Worm (Caenorhabditis elegans) whole organism, L4 larva: ENCODE results near the gene act-2.

Source experiments
- F44E2.7 ChIP-seq: fragments of 200-800 bp; sonication (Bioruptor generic); IDR thresholded peaks from 2 replicates; pipeline ENCODE4 v2.1.2; 2022; ENCODE audit warnings: missing genetic modification characterization, missing compliant biosample characterization
- T20F7.1 ChIP-seq: fragments of 200-800 bp; sonication (Bioruptor generic); optimal IDR thresholded peaks from 2 replicates; lab custom pipeline; 2018; ENCODE audit warnings: mild to moderate bottlenecking, missing genetic modification characterization, missing compliant biosample characterization
- T26A8.4 ChIP-seq: fragments of 200-800 bp; sonication (Bioruptor generic); IDR thresholded peaks from 2 replicates; pipeline ENCODE4 v1.3.6; 2022; ENCODE audit warnings: missing genetic modification characterization, missing compliant biosample characterization
- Y105C5A.15 ChIP-seq: fragments of 200-800 bp; sonication (Bioruptor generic); IDR thresholded peaks from 2 replicates; pipeline ENCODE4 v1.3.6; 2022; ENCODE audit warnings: missing genetic modification characterization, missing compliant biosample characterization
- Y48G9A.11 ChIP-seq: fragments of 200-800 bp; sonication (Bioruptor generic); IDR thresholded peaks from 2 replicates; pipeline ENCODE4 v1.3.6; 2022; ENCODE audit warnings: missing genetic modification reagents, missing genetic modification characterization, missing compliant biosample characterization
- Y5F2A.4 ChIP-seq: fragments of 200-800 bp; sonication (Bioruptor generic); optimal IDR thresholded peaks from 2 replicates; lab custom pipeline; 2018; ENCODE audit warnings: mild to moderate bottlenecking, missing genetic modification characterization, missing compliant biosample characterization
- Y75B8A.6 ChIP-seq: fragments of 200-800 bp; sonication (Bioruptor generic); IDR thresholded peaks from 2 replicates; pipeline ENCODE4 v1.3.6; 2022; ENCODE audit warnings: missing genetic modification reagents, missing genetic modification characterization, missing compliant biosample characterization
- ZK546.5 ChIP-seq, 2 experiments: sonication (generic microtip); optimal IDR thresholded peaks; 2 replicates each; lab custom pipeline; 2017; ENCODE audit warnings: missing biosample characterization in 2 of 2, missing genetic modification characterization in 2 of 2
- aly-2 ChIP-seq: sonication (generic microtip); optimal IDR thresholded peaks from 2 replicates; lab custom pipeline; 2018; ENCODE audit warnings: missing biosample characterization, missing genetic modification characterization
- ceh-20 ChIP-seq: fragments of 200-800 bp; sonication (Bioruptor generic); IDR thresholded peaks from 2 replicates; pipeline ENCODE4 v1.3.6; 2022; ENCODE audit warnings: missing genetic modification reagents, missing genetic modification characterization, missing compliant biosample characterization
- ceh-28 ChIP-seq: fragments of 150-350 bp; optimal IDR thresholded peaks from 2 replicates; lab custom pipeline; 2014; ENCODE audit warnings: missing biosample characterization, missing genetic modification reagents, missing genetic modification characterization
- ceh-44 ChIP-seq: fragments of 200-800 bp; sonication (Bioruptor generic); IDR thresholded peaks from 2 replicates; pipeline ENCODE4 v1.3.6; 2022; ENCODE audit warnings: missing genetic modification reagents, missing genetic modification characterization, missing compliant biosample characterization
- ceh-82 ChIP-seq: sonication (generic microtip); optimal IDR thresholded peaks from 2 replicates; lab custom pipeline; 2017; ENCODE audit warnings: missing biosample characterization, missing genetic modification characterization
- ces-1 ChIP-seq: fragments of 150-350 bp; sonication (generic microtip); optimal IDR thresholded peaks from 4 replicates; lab custom pipeline; 2014; ENCODE audit warnings: missing biosample characterization, missing genetic modification reagents, missing genetic modification characterization
- cey-2 ChIP-seq: sonication (generic microtip); optimal IDR thresholded peaks from 3 replicates; lab custom pipeline; 2017; ENCODE audit warnings: missing genetic modification characterization, mild to moderate bottlenecking, missing compliant biosample characterization, antibody characterized with exemption, borderline replicate concordance; ENCODE audit not compliant: insufficient read depth
- daf-8 ChIP-seq: fragments of 200-800 bp; sonication (Bioruptor generic); IDR thresholded peaks from 2 replicates; pipeline ENCODE4 v1.3.6; 2022; ENCODE audit warnings: missing genetic modification characterization, missing compliant biosample characterization
- dmd-8 ChIP-seq: fragments of 200-800 bp; sonication (Bioruptor generic); IDR thresholded peaks from 2 replicates; pipeline ENCODE4 v1.3.6; 2022; ENCODE audit warnings: missing genetic modification characterization, missing compliant biosample characterization
- dpl-1 ChIP-seq: fragments of 150-350 bp; optimal IDR thresholded peaks from 2 replicates; lab custom pipeline; 2014; ENCODE audit warnings: missing biosample characterization, missing genetic modification reagents, missing genetic modification characterization
- duxl-1 ChIP-seq: sonication (generic microtip); optimal IDR thresholded peaks from 2 replicates; lab custom pipeline; 2016; ENCODE audit warnings: mild to moderate bottlenecking, missing genetic modification characterization, moderate library complexity, missing compliant biosample characterization; ENCODE audit not compliant: poor library complexity
- dve-1 ChIP-seq: sonication (generic microtip); optimal IDR thresholded peaks from 2 replicates; lab custom pipeline; 2017; ENCODE audit warnings: antibody characterized with exemption, mild to moderate bottlenecking, missing genetic modification characterization, missing compliant biosample characterization; ENCODE audit not compliant: insufficient read depth
- egl-43 ChIP-seq: fragments of 200-800 bp; sonication (Bioruptor generic); IDR thresholded peaks from 2 replicates; pipeline ENCODE4 v1.3.6; 2022; ENCODE audit warnings: missing genetic modification reagents, missing genetic modification characterization, missing compliant biosample characterization
- fkh-10 ChIP-seq: fragments of 150-350 bp; optimal IDR thresholded peaks from 2 replicates; lab custom pipeline; 2014; ENCODE audit warnings: missing biosample characterization, missing genetic modification reagents, missing genetic modification characterization
- fos-1 ChIP-seq: fragments of 150-350 bp; optimal IDR thresholded peaks from 2 replicates; lab custom pipeline; 2014; ENCODE audit warnings: missing biosample characterization, missing genetic modification characterization
- hlh-30 ChIP-seq: sonication (generic microtip); optimal IDR thresholded peaks from 2 replicates; lab custom pipeline; 2017; ENCODE audit warnings: antibody characterized with exemption, mild to moderate bottlenecking, missing genetic modification characterization, missing compliant biosample characterization; ENCODE audit not compliant: insufficient read depth
- jun-1 ChIP-seq: fragments of 150-350 bp; optimal IDR thresholded peaks from 2 replicates; lab custom pipeline; 2014; ENCODE audit warnings: missing biosample characterization, missing genetic modification reagents, missing genetic modification characterization
- lim-7 ChIP-seq: fragments of 200-800 bp; sonication (Bioruptor generic); IDR thresholded peaks from 2 replicates; pipeline ENCODE4 v1.3.6; 2022; ENCODE audit warnings: missing genetic modification characterization, missing compliant biosample characterization
- lin-15B ChIP-seq: fragments of 150-350 bp; sonication (generic microtip); optimal IDR thresholded peaks from 3 replicates; lab custom pipeline; 2014; ENCODE audit warnings: missing biosample characterization, missing genetic modification characterization
- lin-39 ChIP-seq: fragments of 150-350 bp; optimal IDR thresholded peaks from 2 replicates; lab custom pipeline; 2014; ENCODE audit warnings: missing biosample characterization, missing genetic modification reagents, missing genetic modification characterization
- lir-3 ChIP-seq: sonication (generic microtip); optimal IDR thresholded peaks from 2 replicates; lab custom pipeline; 2016; ENCODE audit warnings: mild to moderate bottlenecking, missing genetic modification characterization, missing compliant biosample characterization
- lsy-2 ChIP-seq, 2 experiments: fragments of 150-350 bp in 1 of 2; sonication (generic microtip) in 1 of 2; optimal IDR thresholded peaks; 2 replicates each; lab custom pipeline; 2014 to 2017; ENCODE audit warnings: missing biosample characterization in 2 of 2, missing genetic modification characterization in 2 of 2
- madf-5 ChIP-seq, 2 experiments: fragments of 200-800 bp; sonication (Bioruptor generic); IDR thresholded peaks; 2 replicates each; pipeline ENCODE4 v1.3.6; 2022; ENCODE audit warnings: missing compliant biosample characterization in 2 of 2, missing genetic modification characterization in 2 of 2
- madf-9 ChIP-seq: fragments of 200-800 bp; sonication (Bioruptor generic); conservative IDR thresholded peaks from 2 replicates; pipeline ENCODE4 v1.3.6; 2022; ENCODE audit warnings: missing genetic modification reagents, missing genetic modification characterization, missing compliant biosample characterization
- mep-1 ChIP-seq: fragments of 150-350 bp; sonication (generic microtip); optimal IDR thresholded peaks from 3 replicates; lab custom pipeline; 2014; ENCODE audit warnings: missing biosample characterization, missing genetic modification characterization
- mxl-2 ChIP-seq: fragments of 200-800 bp; sonication (Bioruptor generic); conservative IDR thresholded peaks from 2 replicates; pipeline ENCODE4 v1.3.6; 2022; ENCODE audit warnings: missing genetic modification reagents, missing genetic modification characterization, missing compliant biosample characterization
- nhr-102 ChIP-seq: sonication (generic microtip); optimal IDR thresholded peaks from 2 replicates; lab custom pipeline; 2016; ENCODE audit warnings: mild to moderate bottlenecking, missing genetic modification characterization, moderate library complexity, missing compliant biosample characterization
- nhr-111 ChIP-seq: fragments of 200-800 bp; sonication (Bioruptor generic); optimal IDR thresholded peaks from 2 replicates; lab custom pipeline; 2018; ENCODE audit warnings: mild to moderate bottlenecking, missing genetic modification characterization, missing compliant biosample characterization
- nhr-25 ChIP-seq: sonication (generic microtip); optimal IDR thresholded peaks from 2 replicates; lab custom pipeline; 2017; ENCODE audit warnings: missing genetic modification characterization, mild to moderate bottlenecking, missing compliant biosample characterization, antibody characterized with exemption, moderate library complexity, borderline replicate concordance; ENCODE audit not compliant: insufficient read depth
- nhr-28 ChIP-seq: fragments of 150-350 bp; optimal IDR thresholded peaks from 2 replicates; lab custom pipeline; 2014; ENCODE audit warnings: missing biosample characterization, missing genetic modification characterization
- nhr-41 ChIP-seq: fragments of 200-800 bp; sonication (Bioruptor generic); IDR thresholded peaks from 2 replicates; pipeline ENCODE4 v1.3.6; 2022; ENCODE audit warnings: missing genetic modification reagents, missing genetic modification characterization, missing compliant biosample characterization
- nhr-42 ChIP-seq: fragments of 200-800 bp; sonication (Bioruptor generic); IDR thresholded peaks from 2 replicates; pipeline ENCODE4 v1.3.6; 2022; ENCODE audit warnings: missing genetic modification characterization, missing compliant biosample characterization
- nhr-48 ChIP-seq: sonication (generic microtip); optimal IDR thresholded peaks from 2 replicates; lab custom pipeline; 2016; ENCODE audit warnings: mild to moderate bottlenecking, missing genetic modification characterization, missing compliant biosample characterization
- nhr-6 ChIP-seq: fragments of 150-350 bp; optimal IDR thresholded peaks from 2 replicates; lab custom pipeline; 2014; ENCODE audit warnings: missing biosample characterization, missing genetic modification characterization
- nhr-76 ChIP-seq: fragments of 150-350 bp; optimal IDR thresholded peaks from 2 replicates; lab custom pipeline; 2014; ENCODE audit warnings: missing biosample characterization, missing genetic modification characterization
- nhr-77 ChIP-seq: fragments of 150-350 bp; optimal IDR thresholded peaks from 2 replicates; lab custom pipeline; 2014; ENCODE audit warnings: missing biosample characterization, missing genetic modification characterization
- pqm-1 ChIP-seq: sonication (generic microtip); optimal IDR thresholded peaks from 2 replicates; lab custom pipeline; 2017; ENCODE audit warnings: missing biosample characterization, missing genetic modification characterization
- rbr-2 ChIP-seq: sonication (generic microtip); optimal IDR thresholded peaks from 2 replicates; lab custom pipeline; 2016; ENCODE audit warnings: missing genotype, missing genetic modification characterization, missing compliant biosample characterization
- snpc-1.2 ChIP-seq: fragments of 200-800 bp; sonication (Bioruptor generic); IDR thresholded peaks from 2 replicates; pipeline ENCODE4 v1.3.6; 2022; ENCODE audit warnings: missing genetic modification reagents, missing genetic modification characterization, missing compliant biosample characterization
- spr-3 ChIP-seq: fragments of 200-800 bp; sonication (Bioruptor generic); optimal IDR thresholded peaks from 2 replicates; lab custom pipeline; 2018; ENCODE audit warnings: mild to moderate bottlenecking, missing genetic modification characterization, missing compliant biosample characterization
- unc-62 ChIP-seq, 3 experiments: fragments of 150-350 bp in 1 of 3; sonication (generic microtip); optimal IDR thresholded peaks in 2 of 3; peaks in 1 of 3; 1 replicate in 1 of 3; 2 replicates in 2 of 3; lab custom pipeline; 2014 to 2017; ENCODE audit warnings: missing biosample characterization in 3 of 3, missing genetic modification characterization in 3 of 3, missing genetic modification reagents in 3 of 3, missing genotype in 1 of 3
- zag-1 ChIP-seq: fragments of 150-350 bp; optimal IDR thresholded peaks from 2 replicates; lab custom pipeline; 2014; ENCODE audit warnings: missing biosample characterization, missing genetic modification characterization
- zfp-2 ChIP-seq: sonication (generic microtip); optimal IDR thresholded peaks from 2 replicates; lab custom pipeline; 2016; ENCODE audit warnings: mild to moderate bottlenecking, missing genetic modification characterization, missing compliant biosample characterization

The act-2 gene

DNA sequence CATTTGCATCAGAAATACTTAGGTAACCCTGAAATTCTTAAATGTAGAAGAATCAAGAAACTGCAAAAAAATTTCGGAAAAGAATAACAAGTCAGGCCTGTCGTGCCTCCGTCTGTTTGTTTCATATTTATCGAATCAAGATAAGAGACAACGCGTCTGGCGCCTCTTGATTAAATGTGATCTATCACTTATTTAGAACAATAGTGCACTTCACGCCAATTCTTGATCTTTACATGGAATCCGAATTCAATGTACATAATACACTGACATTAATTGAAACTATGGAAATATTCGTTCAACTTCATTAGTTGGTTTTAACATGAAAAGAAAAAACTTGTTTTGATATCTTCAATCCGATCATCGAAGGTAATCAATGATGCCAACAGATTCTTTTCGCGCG lies 44.5 kb upstream of the act-2 start, which contains the start of gene mboa-2 (continued):
- TF ChIP-seq aly-2 (tag; lab: Kevin White, UChicago) (no peak), fkh-10 (GFP tag; lab: Kevin White, UChicago) (no peak), Y5F2A.4 (no peak), daf-8 (no peak), spr-3 (no peak), rbr-2 (tag; lab: Kevin White, UChicago) (peak; percentile 20), duxl-1 (tag; lab: Kevin White, UChicago) (peak; percentile 72), jun-1 (tag; lab: Kevin White, UChicago) (no peak), nhr-41 (no peak), snpc-1.2 (GFP tag; lab: Robert Waterston, UW) (no peak), dpl-1 (GFP tag; lab: Kevin White, UChicago) (no peak), dve-1 (tag; lab: Kevin White, UChicago) (peak; percentile 83), Y105C5A.15 (no peak), pqm-1 (peak; percentile 9), T26A8.4 (GFP tag; lab: Robert Waterston, UW) (no peak), dmd-8 (GFP tag; lab: Robert Waterston, UW) (no peak), nhr-6 (tag; lab: Kevin White, UChicago) (no peak), nhr-48 (tag; lab: Kevin White, UChicago) (peak; percentile 12), nhr-102 (tag; lab: Kevin White, UChicago) (peak; percentile 56), nhr-77 (no peak), lin-15B (tag; lab: Kevin White, UChicago) (no peak), mxl-2 (GFP tag; lab: Robert Waterston, UW) (no peak), ceh-28 (tag; lab: Kevin White, UChicago) (no peak), Y48G9A.11 (no peak), egl-43 (GFP tag; lab: Robert Waterston, UW) (no peak), T20F7.1 (GFP tag; lab: Kevin White, UChicago) (peak; percentile 65), unc-62 (GFP tag; optimal IDR thresholded peaks at IDR 0.05 in 1 of 2; lab: Kevin White, UChicago) (no peak), unc-62 (tag; optimal IDR thresholded peaks at IDR 0.05; lab: Kevin White, UChicago) (no peak), ceh-82 (tag; lab: Kevin White, UChicago) (no peak), madf-5 (GFP tag; IDR thresholded peaks at IDR 0.05; lab: Robert Waterston, UW) (no peak), madf-9 (no peak), lsy-2 (tag; optimal IDR thresholded peaks at IDR 0.05; lab: Kevin White, UChicago) (peak in 1 of 2 experiments; percentile 63), ceh-20 (GFP tag; lab: Robert Waterston, UW) (0 out of 2 replicates have a peak, but pooled peaks have one; percentile 16), nhr-42 (GFP tag; lab: Robert Waterston, UW) (no peak), ZK546.5 (tag; optimal IDR thresholded peaks at IDR 0.05; lab: Kevin White, UChicago) (no peak), cey-2 (tag; lab: Kevin White, UChicago) (no peak), nhr-28 (tag; lab: Kevin White, UChicago) (peak; percentile 50), lim-7 (GFP tag; lab: Robert Waterston, UW) (no peak), lin-39 (tag; lab: Kevin White, UChicago) (no peak), ces-1 (GFP tag; lab: Kevin White, UChicago) (no peak), nhr-111 (GFP tag; lab: Kevin White, UChicago) (no peak), zfp-2 (tag; lab: Kevin White, UChicago) (no peak), fos-1 (no peak), zag-1 (no peak), F44E2.7 (GFP tag; lab: Robert Waterston, UW) (no peak), nhr-25 (tag; lab: Kevin White, UChicago) (no peak), ceh-44 (GFP tag; lab: Robert Waterston, UW) (no peak), nhr-76 (no peak), hlh-30 (no peak), mep-1 (peak; percentile 66), Y75B8A.6 (GFP tag; lab: Robert Waterston, UW) (no peak), lir-3 (no peak)
